Worm (Caenorhabditis elegans) whole organism, L4 larva: ENCODE measurements around the gene hpo-12.

ENCODE experiments used
- D1046.2 ChIP-seq: fragments of 200-800 bp; sonication (Bioruptor generic); IDR thresholded peaks from 2 replicates; pipeline ENCODE4 v1.3.6; 2022; ENCODE audit warnings: missing genetic modification characterization, missing compliant biosample characterization
- F26F4.8 ChIP-seq: fragments of 200-800 bp; sonication (Bioruptor generic); conservative IDR thresholded peaks from 2 replicates; pipeline ENCODE4 v1.3.6; 2022; ENCODE audit warnings: missing genetic modification characterization, missing compliant biosample characterization
- T20F7.1 ChIP-seq: fragments of 200-800 bp; sonication (Bioruptor generic); optimal IDR thresholded peaks from 2 replicates; lab custom pipeline; 2018; ENCODE audit warnings: mild to moderate bottlenecking, missing genetic modification characterization, missing compliant biosample characterization
- T26A8.4 ChIP-seq: fragments of 200-800 bp; sonication (Bioruptor generic); IDR thresholded peaks from 2 replicates; pipeline ENCODE4 v1.3.6; 2022; ENCODE audit warnings: missing genetic modification characterization, missing compliant biosample characterization
- ZK337.2 ChIP-seq: fragments of 200-800 bp; sonication (Bioruptor generic); IDR thresholded peaks from 2 replicates; pipeline ENCODE4 v1.3.6; 2022; ENCODE audit warnings: missing genetic modification reagents, missing genetic modification characterization, missing compliant biosample characterization
- aha-1 ChIP-seq: fragments of 150-350 bp; peaks from one replicate; lab custom pipeline; 2014; ENCODE audit warnings: missing biosample characterization, missing genetic modification characterization
- arid-1 ChIP-seq: fragments of 200-800 bp; sonication (Bioruptor generic); conservative IDR thresholded peaks from 2 replicates; pipeline ENCODE4 v1.3.6; 2022; ENCODE audit warnings: missing genetic modification reagents, missing genetic modification characterization, missing compliant biosample characterization
- ceh-20 ChIP-seq: fragments of 200-800 bp; sonication (Bioruptor generic); IDR thresholded peaks from 2 replicates; pipeline ENCODE4 v1.3.6; 2022; ENCODE audit warnings: missing genetic modification reagents, missing genetic modification characterization, missing compliant biosample characterization
- ceh-28 ChIP-seq: fragments of 150-350 bp; optimal IDR thresholded peaks from 2 replicates; lab custom pipeline; 2014; ENCODE audit warnings: missing biosample characterization, missing genetic modification reagents, missing genetic modification characterization
- ceh-44 ChIP-seq: fragments of 200-800 bp; sonication (Bioruptor generic); IDR thresholded peaks from 2 replicates; pipeline ENCODE4 v1.3.6; 2022; ENCODE audit warnings: missing genetic modification reagents, missing genetic modification characterization, missing compliant biosample characterization
- ceh-82 ChIP-seq: sonication (generic microtip); optimal IDR thresholded peaks from 2 replicates; lab custom pipeline; 2017; ENCODE audit warnings: missing biosample characterization, missing genetic modification characterization
- cey-2 ChIP-seq: sonication (generic microtip); optimal IDR thresholded peaks from 3 replicates; lab custom pipeline; 2017; ENCODE audit warnings: missing genetic modification characterization, mild to moderate bottlenecking, missing compliant biosample characterization, antibody characterized with exemption, borderline replicate concordance; ENCODE audit not compliant: insufficient read depth
- daf-8 ChIP-seq: fragments of 200-800 bp; sonication (Bioruptor generic); IDR thresholded peaks from 2 replicates; pipeline ENCODE4 v1.3.6; 2022; ENCODE audit warnings: missing genetic modification characterization, missing compliant biosample characterization
- dmd-6 ChIP-seq: fragments of 200-800 bp; sonication (Bioruptor generic); IDR thresholded peaks from 2 replicates; pipeline ENCODE4 v1.3.6; 2022; ENCODE audit warnings: missing genetic modification reagents, missing genetic modification characterization, missing compliant biosample characterization
- dmd-9 ChIP-seq: fragments of 200-800 bp; sonication (Bioruptor generic); IDR thresholded peaks from 2 replicates; pipeline ENCODE4 v1.3.6; 2022; ENCODE audit warnings: missing genetic modification reagents, missing genetic modification characterization, missing compliant biosample characterization
- dpl-1 ChIP-seq: fragments of 150-350 bp; optimal IDR thresholded peaks from 2 replicates; lab custom pipeline; 2014; ENCODE audit warnings: missing biosample characterization, missing genetic modification reagents, missing genetic modification characterization
- lim-7 ChIP-seq: fragments of 200-800 bp; sonication (Bioruptor generic); IDR thresholded peaks from 2 replicates; pipeline ENCODE4 v1.3.6; 2022; ENCODE audit warnings: missing genetic modification characterization, missing compliant biosample characterization
- lin-1 ChIP-seq: fragments of 200-800 bp; sonication (Bioruptor generic); IDR thresholded peaks from 2 replicates; pipeline ENCODE4 v1.3.6; 2022; ENCODE audit warnings: missing genetic modification reagents, missing genetic modification characterization, missing compliant biosample characterization
- lin-15B ChIP-seq: fragments of 150-350 bp; sonication (generic microtip); optimal IDR thresholded peaks from 3 replicates; lab custom pipeline; 2014; ENCODE audit warnings: missing biosample characterization, missing genetic modification characterization
- lin-39 ChIP-seq: fragments of 150-350 bp; optimal IDR thresholded peaks from 2 replicates; lab custom pipeline; 2014; ENCODE audit warnings: missing biosample characterization, missing genetic modification reagents, missing genetic modification characterization
- madf-9 ChIP-seq: fragments of 200-800 bp; sonication (Bioruptor generic); conservative IDR thresholded peaks from 2 replicates; pipeline ENCODE4 v1.3.6; 2022; ENCODE audit warnings: missing genetic modification reagents, missing genetic modification characterization, missing compliant biosample characterization
- mdl-1 ChIP-seq, 2 experiments: fragments of 150-350 bp in 1 of 2; sonication (generic microtip) in 1 of 2; optimal IDR thresholded peaks; 2 replicates each; lab custom pipeline; 2014 to 2017; ENCODE audit warnings: missing biosample characterization in 2 of 2, missing genetic modification characterization in 2 of 2
- mdt-29 ChIP-seq: fragments of 200-800 bp; sonication (Bioruptor generic); IDR thresholded peaks from 2 replicates; pipeline ENCODE4 v1.3.6; 2022; ENCODE audit warnings: missing genetic modification reagents, missing genetic modification characterization, missing compliant biosample characterization
- nhr-102 ChIP-seq: sonication (generic microtip); optimal IDR thresholded peaks from 2 replicates; lab custom pipeline; 2016; ENCODE audit warnings: mild to moderate bottlenecking, missing genetic modification characterization, moderate library complexity, missing compliant biosample characterization
- nhr-42 ChIP-seq: fragments of 200-800 bp; sonication (Bioruptor generic); IDR thresholded peaks from 2 replicates; pipeline ENCODE4 v1.3.6; 2022; ENCODE audit warnings: missing genetic modification characterization, missing compliant biosample characterization
- nhr-48 ChIP-seq: sonication (generic microtip); optimal IDR thresholded peaks from 2 replicates; lab custom pipeline; 2016; ENCODE audit warnings: mild to moderate bottlenecking, missing genetic modification characterization, missing compliant biosample characterization
- nhr-77 ChIP-seq: fragments of 150-350 bp; optimal IDR thresholded peaks from 2 replicates; lab custom pipeline; 2014; ENCODE audit warnings: missing biosample characterization, missing genetic modification characterization
- set-16 ChIP-seq: fragments of 200-800 bp; sonication (Bioruptor generic); IDR thresholded peaks from 2 replicates; pipeline ENCODE4 v1.3.6; 2022; ENCODE audit warnings: missing genetic modification reagents, missing genetic modification characterization, missing compliant biosample characterization
- snpc-4 ChIP-seq: fragments of 150-350 bp; optimal IDR thresholded peaks from 2 replicates; lab custom pipeline; 2014; ENCODE audit warnings: missing biosample characterization, missing genetic modification characterization
- tag-97 ChIP-seq: fragments of 200-800 bp; sonication (Bioruptor generic); IDR thresholded peaks from 2 replicates; pipeline ENCODE4 v1.3.6; 2022; ENCODE audit warnings: missing genetic modification characterization, missing compliant biosample characterization
- unc-130 ChIP-seq: sonication (generic microtip); optimal IDR thresholded peaks from 2 replicates; lab custom pipeline; 2016; ENCODE audit warnings: missing genetic modification reagents, missing genetic modification characterization, missing compliant biosample characterization
- unc-62 ChIP-seq, 3 experiments: fragments of 150-350 bp in 1 of 3; sonication (generic microtip); optimal IDR thresholded peaks in 2 of 3; peaks in 1 of 3; 1 replicate in 1 of 3; 2 replicates in 2 of 3; lab custom pipeline; 2014 to 2017; ENCODE audit warnings: missing biosample characterization in 3 of 3, missing genetic modification characterization in 3 of 3, missing genetic modification reagents in 3 of 3, missing genotype in 1 of 3
- zag-1 ChIP-seq: fragments of 150-350 bp; optimal IDR thresholded peaks from 2 replicates; lab custom pipeline; 2014; ENCODE audit warnings: missing biosample characterization, missing genetic modification characterization
- zfp-3 ChIP-seq: fragments of 200-800 bp; sonication (Bioruptor generic); conservative IDR thresholded peaks from 2 replicates; pipeline ENCODE4 v1.3.6; 2022; ENCODE audit warnings: missing genetic modification reagents, missing genetic modification characterization, missing compliant biosample characterization
- ztf-7 ChIP-seq: fragments of 150-350 bp; optimal IDR thresholded peaks from 2 replicates; lab custom pipeline; 2014; ENCODE audit warnings: missing biosample characterization, missing genetic modification characterization

Gene hpo-12

ce11 chrIV:12282873-12283272, at the start of gene hpo-12:
hpo-12 (plus strand) TSS chrIV:12283173.
- peak in 1 of 2 experiments; percentile 44 for TF ChIP-seq unc-62 (GFP tag; optimal IDR thresholded peaks at IDR 0.05 in 1 of 2; lab: Kevin White, UChicago)
- TF ChIP-seq unc-62 (tag; optimal IDR thresholded peaks at IDR 0.05; lab: Kevin White, UChicago): no peak
- no peak for TF ChIP-seq arid-1 (GFP tag; lab: Robert Waterston, UW)

- no peak for TF ChIP-seq snpc-4 (tag; lab: Kevin White, UChicago)
- no peak for TF ChIP-seq ztf-7 (tag; lab: Kevin White, UChicago)
- no peak for TF ChIP-seq mdl-1 (tag; optimal IDR thresholded peaks at IDR 0.05; lab: Kevin White, UChicago)
- TF ChIP-seq set-16: no peak
- TF ChIP-seq F26F4.8 (GFP tag; lab: Robert Waterston, UW): no peak
- no peak for TF ChIP-seq T20F7.1 (GFP tag; lab: Kevin White, UChicago)
- no peak for TF ChIP-seq lin-15B
- TF ChIP-seq T26A8.4: no peak
- TF ChIP-seq lim-7 (GFP tag; lab: Robert Waterston, UW): no peak
- no peak for TF ChIP-seq cey-2 (tag; lab: Kevin White, UChicago)
- TF ChIP-seq madf-9: no peak
- TF ChIP-seq zfp-3: no peak
- TF ChIP-seq ceh-44: no peak
- no peak for TF ChIP-seq aha-1 (tag; lab: Kevin White, UChicago)
Observed at ce11 chrIV:12236011-12236410, 47.0 kb upstream of the hpo-12 start, which contains the start of gene sre-16. sre-16 (minus strand) TSS chrIV:12236111.

DNA sequence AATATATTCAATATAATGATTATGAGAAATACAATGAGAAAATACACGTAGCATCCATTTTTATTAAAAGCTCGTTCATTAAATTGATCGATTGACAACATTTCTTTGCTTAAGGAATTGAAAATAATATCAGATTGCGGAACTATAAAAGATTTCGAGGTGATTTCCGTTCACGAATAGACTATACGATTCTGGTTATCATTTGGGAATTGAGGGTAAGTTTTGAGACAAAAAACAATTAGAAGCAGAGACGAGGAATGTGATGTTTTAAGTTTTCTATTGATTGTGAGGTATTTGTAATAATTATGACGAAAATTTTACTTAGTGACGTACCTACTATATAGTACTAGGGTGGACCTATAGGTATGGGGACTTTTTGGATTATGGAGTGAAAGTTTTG, 44.1 kb upstream of the hpo-12 start, which contains the start of gene sre-19:
sre-19 (minus strand) TSS at position 101 of the 400 bp plus-strand sequence.
- no peak for TF ChIP-seq ceh-20 (GFP tag; lab: Robert Waterston, UW)
- TF ChIP-seq ZK337.2: no peak
- TF ChIP-seq ceh-28 (tag; lab: Kevin White, UChicago): no peak
- TF ChIP-seq unc-130 (GFP tag; lab: Kevin White, UChicago): no peak
- no peak for TF ChIP-seq dmd-6 (GFP tag; lab: Robert Waterston, UW)
- TF ChIP-seq, all 104 proteins: peak for 0

DNA sequence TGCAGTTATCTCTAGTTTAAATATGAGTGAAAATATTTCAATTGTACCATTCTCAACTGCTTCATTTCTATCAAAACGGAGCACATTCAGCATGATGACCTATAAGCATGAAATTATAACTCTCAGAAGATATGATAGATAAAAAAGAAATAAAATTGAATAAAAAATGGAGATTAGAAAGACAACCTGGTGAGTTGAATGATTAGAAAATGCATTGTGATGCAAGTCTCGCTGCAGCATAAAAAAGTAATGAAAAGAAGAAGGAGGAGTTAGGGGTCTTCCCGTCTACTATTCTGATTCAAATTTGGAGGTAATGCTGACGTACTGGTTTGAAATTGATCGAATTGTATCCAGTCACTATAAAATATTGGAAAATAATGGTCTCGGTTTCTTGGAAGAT, 38.3 kb upstream of the hpo-12 start, which contains the start of gene sre-15:
sre-15 (minus strand) TSS at position 101 of the 400 bp plus-strand sequence.
- TF ChIP-seq nhr-102 (tag; lab: Kevin White, UChicago) (no peak), lin-39 (tag; lab: Kevin White, UChicago) (no peak), dmd-6 (GFP tag; lab: Robert Waterston, UW) (no peak), F26F4.8 (GFP tag; lab: Robert Waterston, UW) (no peak), zag-1 (tag; lab: Kevin White, UChicago) (no peak), ceh-82 (tag; lab: Kevin White, UChicago) (no peak), lin-1 (GFP tag; lab: Robert Waterston, UW) (no peak), nhr-77 (tag; lab: Kevin White, UChicago) (no peak), dpl-1 (GFP tag; lab: Kevin White, UChicago) (no peak), dmd-9 (GFP tag; lab: Robert Waterston, UW) (no peak), nhr-42 (GFP tag; lab: Robert Waterston, UW) (no peak), ceh-44 (no peak), D1046.2 (GFP tag; lab: Robert Waterston, UW) (no peak), ceh-20 (GFP tag; lab: Robert Waterston, UW) (no peak)

- TF ChIP-seq tag-97 (GFP tag; lab: Robert Waterston, UW) (no peak), daf-8 (no peak), nhr-48 (no peak), arid-1 (GFP tag; lab: Robert Waterston, UW) (no peak), nhr-77 (tag; lab: Kevin White, UChicago) (no peak), set-16 (no peak), mdt-29 (GFP tag; lab: Robert Waterston, UW) (no peak)
Observed at ce11 chrIV:12252579-12252978, 30.4 kb upstream of the hpo-12 start, which contains the start of gene dnj-26. dnj-26 (minus strand) TSS chrIV:12252679.
